Fruit fly (Drosophila melanogaster) whole organism, embryonic: Measurements from ENCODE around the gene CG1635.

Experiments
- Abd-B ChIP-seq: fragments of 200-800 bp; sonication (Bioruptor generic); optimal IDR thresholded peaks from 2 replicates; lab custom pipeline; 2018; ENCODE audit warnings: missing biosample characterization, mild to moderate bottlenecking, missing genetic modification characterization, moderate library complexity
- Atf-2 ChIP-seq: fragments of 200-800 bp; sonication (Bioruptor generic); optimal IDR thresholded peaks from 2 replicates; lab custom pipeline; 2016; ENCODE audit warnings: missing biosample characterization, missing genetic modification characterization
- Atf6 ChIP-seq: fragments of 200-800 bp; sonication (Bioruptor generic); IDR thresholded peaks from 2 replicates; pipeline ENCODE4 v1.3.6; 2022; ENCODE audit warnings: missing biosample characterization, missing genetic modification characterization
- CG12391 ChIP-seq: fragments of 200-800 bp; sonication (Bioruptor generic); optimal IDR thresholded peaks from 3 replicates; lab custom pipeline; 2018; ENCODE audit warnings: missing biosample characterization, mild to moderate bottlenecking, missing genetic modification characterization, moderate library complexity
- CG13287 ChIP-seq: fragments of 200-800 bp; sonication (Bioruptor generic); IDR thresholded peaks from 2 replicates; pipeline ENCODE4 v1.3.6; 2022; ENCODE audit warnings: missing biosample characterization, missing genetic modification characterization; ENCODE audit not compliant: partially characterized antibody
- CG17186 ChIP-seq: fragments of 200-800 bp; sonication (Bioruptor generic); optimal IDR thresholded peaks from 3 replicates; lab custom pipeline; 2017; ENCODE audit warnings: missing biosample characterization, missing genetic modification reagents, missing genetic modification characterization
- CG18476 ChIP-seq: fragments of 200-800 bp; sonication (Bioruptor generic); optimal IDR thresholded peaks from 2 replicates; lab custom pipeline; 2016; ENCODE audit warnings: missing biosample characterization, mild to moderate bottlenecking, missing genetic modification characterization
- CG2129 ChIP-seq: fragments of 200-800 bp; sonication (Bioruptor generic); IDR thresholded peaks from 2 replicates; pipeline ENCODE4 v1.3.6; 2022; ENCODE audit warnings: missing biosample characterization, missing genetic modification characterization; ENCODE audit not compliant: partially characterized antibody
- CG32532 ChIP-seq: fragments of 200-800 bp; sonication (Bioruptor generic); IDR thresholded peaks from 2 replicates; pipeline ENCODE4 v1.3.6; 2022; ENCODE audit warnings: missing biosample characterization, missing genetic modification characterization
- CG33213 ChIP-seq: fragments of 200-800 bp; sonication (Bioruptor generic); optimal IDR thresholded peaks from 3 replicates; lab custom pipeline; 2016; ENCODE audit warnings: missing biosample characterization, missing genetic modification characterization
- CG3838 ChIP-seq: fragments of 200-800 bp; sonication (Bioruptor generic); optimal IDR thresholded peaks from 3 replicates; lab custom pipeline; 2016; ENCODE audit warnings: missing biosample characterization, missing genetic modification characterization
- CG42726 ChIP-seq: fragments of 200-800 bp; sonication (Bioruptor generic); IDR thresholded peaks from 2 replicates; pipeline ENCODE4 v1.3.6; 2022; ENCODE audit warnings: missing biosample characterization, missing genetic modification characterization; ENCODE audit not compliant: partially characterized antibody
- CG5180 ChIP-seq: fragments of 200-800 bp; sonication (Bioruptor generic); optimal IDR thresholded peaks from 3 replicates; lab custom pipeline; 2017; ENCODE audit warnings: missing biosample characterization, missing genetic modification characterization, mild to moderate bottlenecking, moderate library complexity, missing genetic modification reagents
- CG7786 ChIP-seq: fragments of 200-800 bp; sonication (Bioruptor generic); optimal IDR thresholded peaks from 2 replicates; lab custom pipeline; 2016; ENCODE audit warnings: missing biosample characterization, missing genetic modification characterization
- CG7963 ChIP-seq: fragments of 200-800 bp; sonication (Bioruptor generic); IDR thresholded peaks from 3 replicates; pipeline ENCODE4 v1.3.6; 2022; ENCODE audit warnings: missing biosample characterization, missing genetic modification characterization; ENCODE audit not compliant: partially characterized antibody
- CG7987 ChIP-seq: fragments of 200-800 bp; sonication (Bioruptor generic); optimal IDR thresholded peaks from 2 replicates; lab custom pipeline; 2018; ENCODE audit warnings: missing biosample characterization, mild to moderate bottlenecking, missing genetic modification characterization, moderate library complexity
- CG9727 ChIP-seq: fragments of 200-800 bp; sonication (Bioruptor generic); optimal IDR thresholded peaks from 3 replicates; lab custom pipeline; 2017; ENCODE audit warnings: missing biosample characterization, mild to moderate bottlenecking, missing genetic modification characterization
- CkIIα-i1 ChIP-seq: fragments of 200-800 bp; sonication (Bioruptor generic); IDR thresholded peaks from 2 replicates; pipeline ENCODE4 v1.3.6; 2022; ENCODE audit warnings: missing biosample characterization, missing genetic modification characterization
- Dad ChIP-seq: fragments of 200-800 bp; sonication (Bioruptor generic); optimal IDR thresholded peaks from 3 replicates; lab custom pipeline; 2016; ENCODE audit warnings: missing biosample characterization, missing genetic modification characterization
- Dp ChIP-seq: fragments of 200-800 bp; sonication (Bioruptor generic); optimal IDR thresholded peaks from 2 replicates; lab custom pipeline; 2018; ENCODE audit warnings: missing biosample characterization, mild to moderate bottlenecking, missing genetic modification characterization, moderate library complexity
- E2f1 ChIP-seq: fragments of 200-800 bp; sonication (Bioruptor generic); IDR thresholded peaks from 2 replicates; pipeline ENCODE4 v1.3.6; 2022; ENCODE audit warnings: missing biosample characterization, missing genetic modification characterization
- Gsc ChIP-seq: fragments of 200-800 bp; sonication (Bioruptor generic); IDR thresholded peaks from 2 replicates; pipeline ENCODE4 v1.3.6; 2022; ENCODE audit warnings: missing biosample characterization, missing genetic modification characterization
- Hand ChIP-seq: fragments of 200-800 bp; sonication (Bioruptor generic); optimal IDR thresholded peaks from 2 replicates; lab custom pipeline; 2017; ENCODE audit warnings: mild to moderate bottlenecking, missing biosample characterization, missing genetic modification reagents, missing genetic modification characterization
- Hey ChIP-seq: fragments of 200-800 bp; sonication (Bioruptor generic); optimal IDR thresholded peaks from 3 replicates; lab custom pipeline; 2018; ENCODE audit warnings: missing biosample characterization, mild to moderate bottlenecking, missing genetic modification characterization
- HmgD ChIP-seq: fragments of 200-800 bp; sonication (Bioruptor generic); optimal IDR thresholded peaks from 3 replicates; lab custom pipeline; 2016; ENCODE audit warnings: missing biosample characterization, missing genetic modification characterization
- Jarid2 ChIP-seq: fragments of 200-800 bp; sonication (Bioruptor generic); optimal IDR thresholded peaks from 3 replicates; lab custom pipeline; 2017; ENCODE audit warnings: mild to moderate bottlenecking, missing biosample characterization, missing genetic modification reagents, missing genetic modification characterization
- Meics ChIP-seq: fragments of 200-800 bp; sonication (Bioruptor generic); optimal IDR thresholded peaks from 2 replicates; lab custom pipeline; 2017; ENCODE audit warnings: missing biosample characterization, mild to moderate bottlenecking, missing genetic modification characterization
- NC2β ChIP-seq: fragments of 200-800 bp; sonication (Bioruptor generic); optimal IDR thresholded peaks from 2 replicates; lab custom pipeline; 2016; ENCODE audit warnings: missing biosample characterization, missing genetic modification characterization
- NfI ChIP-seq: fragments of 200-800 bp; sonication (Bioruptor generic); optimal IDR thresholded peaks from 3 replicates; lab custom pipeline; 2018; ENCODE audit warnings: missing biosample characterization, mild to moderate bottlenecking, missing genetic modification characterization, moderate library complexity
- Oli ChIP-seq: fragments of 200-800 bp; sonication (Bioruptor generic); optimal IDR thresholded peaks from 2 replicates; lab custom pipeline; 2018; ENCODE audit warnings: missing biosample characterization, mild to moderate bottlenecking, missing genetic modification characterization, moderate library complexity
- Pdp1 ChIP-seq, 2 experiments: fragments of 200-800 bp; sonication (Bioruptor generic); optimal IDR thresholded peaks; 3 replicates each; lab custom pipeline; 2016; ENCODE audit warnings: missing biosample characterization in 2 of 2, missing genetic modification characterization in 2 of 2, mild to moderate bottlenecking in 1 of 2, moderate library complexity in 1 of 2
- Ravus ChIP-seq: fragments of 200-800 bp; sonication (Bioruptor generic); IDR thresholded peaks from 2 replicates; pipeline ENCODE4 v1.3.6; 2022; ENCODE audit warnings: missing biosample characterization, missing genetic modification characterization
- Scr ChIP-seq: fragments of 200-800 bp; sonication (Bioruptor generic); IDR thresholded peaks from 2 replicates; pipeline ENCODE4 v1.3.6; 2022; ENCODE audit warnings: missing biosample characterization, missing genetic modification characterization; ENCODE audit not compliant: partially characterized antibody
- Sin3A ChIP-seq: fragments of >200 bp; optimal IDR thresholded peaks from 2 replicates; lab custom pipeline; 2018
- dpn ChIP-seq, 2 experiments: fragments of 200-800 bp; sonication (Bioruptor generic); optimal IDR thresholded peaks; 3 replicates each; lab custom pipeline; 2016; ENCODE audit warnings: missing biosample characterization in 2 of 2, missing genetic modification characterization in 2 of 2
- esg ChIP-seq: fragments of 200-800 bp; sonication (Bioruptor generic); conservative IDR thresholded peaks from 2 replicates; pipeline ENCODE4 v1.3.6; 2022; ENCODE audit warnings: missing biosample characterization, missing genetic modification characterization
- gcm ChIP-seq: fragments of 200-800 bp; sonication (Bioruptor generic); optimal IDR thresholded peaks from 2 replicates; lab custom pipeline; 2019; ENCODE audit warnings: missing biosample characterization, mild to moderate bottlenecking, missing genetic modification characterization, moderate library complexity
- gfzf ChIP-seq: fragments of 200-800 bp; sonication (Bioruptor generic); optimal IDR thresholded peaks from 2 replicates; lab custom pipeline; 2016; ENCODE audit warnings: missing biosample characterization, mild to moderate bottlenecking, missing genetic modification characterization, moderate library complexity
- grau ChIP-seq: fragments of 200-800 bp; optimal IDR thresholded peaks from 3 replicates; lab custom pipeline; 2019; ENCODE audit warnings: missing biosample characterization, mild to moderate bottlenecking, missing genetic modification characterization, moderate library complexity
- grn ChIP-seq: fragments of 200-800 bp; sonication (Bioruptor generic); optimal IDR thresholded peaks from 3 replicates; lab custom pipeline; 2017; ENCODE audit warnings: missing biosample characterization, missing genetic modification characterization
- ind ChIP-seq: fragments of 200-800 bp; sonication (Bioruptor generic); optimal IDR thresholded peaks from 3 replicates; lab custom pipeline; 2016; ENCODE audit warnings: missing biosample characterization, missing genetic modification characterization
- luna ChIP-seq: fragments of 200-800 bp; sonication (Bioruptor generic); optimal IDR thresholded peaks from 2 replicates; lab custom pipeline; 2016; ENCODE audit warnings: missing biosample characterization, missing genetic modification characterization
- nau ChIP-seq: fragments of 200-800 bp; sonication (Bioruptor generic); optimal IDR thresholded peaks from 3 replicates; lab custom pipeline; 2017; ENCODE audit warnings: missing biosample characterization, mild to moderate bottlenecking, missing genetic modification characterization, missing genetic modification reagents
- nmo ChIP-seq: fragments of 200-800 bp; sonication (Bioruptor generic); optimal IDR thresholded peaks from 2 replicates; lab custom pipeline; 2018; ENCODE audit warnings: missing biosample characterization, mild to moderate bottlenecking, missing genetic modification characterization, moderate library complexity
- row ChIP-seq: fragments of 200-800 bp; sonication (Bioruptor generic); IDR thresholded peaks from 3 replicates; pipeline ENCODE4 v1.3.6; 2022; ENCODE audit warnings: missing biosample characterization, missing genetic modification characterization
- sens ChIP-seq: fragments of 200-800 bp; sonication (Bioruptor generic); peaks from one replicate; lab custom pipeline; 2016; ENCODE audit warnings: missing biosample characterization, missing genetic modification characterization
- tap ChIP-seq: fragments of 200-800 bp; optimal IDR thresholded peaks from 3 replicates; lab custom pipeline; 2019; ENCODE audit warnings: missing biosample characterization, mild to moderate bottlenecking, missing genetic modification characterization, moderate library complexity
- tll ChIP-seq, 2 experiments: fragments of 200-800 bp in 1 of 2; fragments of >200 bp in 1 of 2; sonication (Bioruptor generic) in 1 of 2; optimal IDR thresholded peaks; 2 replicates each; lab custom pipeline; 2017 to 2019; ENCODE audit warnings: missing biosample characterization in 2 of 2, missing genetic modification characterization in 2 of 2, mild to moderate bottlenecking in 1 of 2, moderate library complexity in 1 of 2
- twi ChIP-seq: fragments of 200-800 bp; optimal IDR thresholded peaks from 2 replicates; lab custom pipeline; 2019; ENCODE audit warnings: missing biosample characterization, mild to moderate bottlenecking, missing genetic modification characterization, moderate library complexity
- vnd ChIP-seq: fragments of 200-800 bp; sonication (Bioruptor generic); IDR thresholded peaks from 3 replicates; pipeline ENCODE4 v1.3.6; 2022; ENCODE audit warnings: missing biosample characterization, missing genetic modification characterization; ENCODE audit not compliant: partially characterized antibody

Gene CG1635

DNA sequence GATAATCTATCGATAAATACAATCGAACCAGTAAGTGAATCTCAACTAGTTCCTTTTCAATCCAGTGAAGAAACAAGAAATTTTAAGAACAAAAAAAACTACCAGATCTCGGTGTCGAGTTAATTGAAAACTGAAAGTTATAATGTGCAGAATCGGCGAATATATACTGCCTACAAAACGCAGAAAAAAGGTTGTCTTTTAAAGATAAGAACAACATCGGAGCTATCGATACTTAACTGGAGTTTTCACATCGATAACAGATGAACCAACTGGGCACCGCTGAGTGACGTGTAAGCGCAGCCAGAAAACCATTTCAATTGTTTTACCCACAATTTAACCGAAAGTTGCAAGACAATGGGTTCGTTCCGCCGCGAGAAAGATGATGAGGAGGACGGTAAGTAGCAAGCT lies 16.6 kb upstream of the CG1635 start, which contains the start of gene gammaCOP (continued):
- TF ChIP-seq Hand (GFP tag; lab: Kevin White, UChicago) = no peak
- TF ChIP-seq CG18476 (GFP tag; lab: Kevin White, UChicago) = no peak
- TF ChIP-seq nmo (GFP tag; lab: Kevin White, UChicago) = peak; percentile 53
- no peak for TF ChIP-seq Hey (tag; lab: Kevin White, UChicago)
- peak; percentile 69; the same call in 1 of the 3 replicates for TF ChIP-seq CG7963 (GFP tag; lab: Robert Waterston, UW)
- peak; percentile 98 for TF ChIP-seq CG13287
- peak; percentile 87 for TF ChIP-seq Dp
- no peak for TF ChIP-seq Abd-B (GFP tag; lab: Kevin White, UChicago)
- peak; percentile 17 for TF ChIP-seq HmgD (GFP tag; lab: Kevin White, UChicago)
- peak; percentile 28 for TF ChIP-seq gfzf (GFP tag; lab: Kevin White, UChicago)
- TF ChIP-seq Sin3A (lab: Kevin White, UChicago) = peak; percentile 37
- TF ChIP-seq E2f1 = no peak
- no peak for TF ChIP-seq CG7987 (GFP tag; lab: Kevin White, UChicago)
- no peak for TF ChIP-seq esg (GFP tag; lab: Robert Waterston, UW)
- TF ChIP-seq vnd (GFP tag; lab: Robert Waterston, UW) = peak; percentile 89
- TF ChIP-seq gcm (GFP tag; lab: Kevin White, UChicago) = peak; percentile 15
- no peak for TF ChIP-seq NC2β (GFP tag; lab: Kevin White, UChicago)
- TF ChIP-seq tap (tag; lab: Kevin White, UChicago) = no peak
- TF ChIP-seq Atf6 (GFP tag; lab: Robert Waterston, UW) = no peak
- TF ChIP-seq row = peak; percentile 52
- peak in 1 of 2 experiments; percentile 9 for TF ChIP-seq dpn (GFP tag; optimal IDR thresholded peaks at IDR 0.05; lab: Kevin White, UChicago)
- TF ChIP-seq NfI = no peak
- TF ChIP-seq Gsc (GFP tag; lab: Robert Waterston, UW) = no peak
- no peak for TF ChIP-seq tll (GFP tag; optimal IDR thresholded peaks at IDR 0.05; lab: Kevin White, UChicago)
- TF ChIP-seq Meics (GFP tag; lab: Kevin White, UChicago) = no peak
- peak; percentile 77 for TF ChIP-seq CG2129
- TF ChIP-seq twi (tag; lab: Kevin White, UChicago) = no peak
- TF ChIP-seq luna (GFP tag; lab: Kevin White, UChicago) = no peak
- no peak for TF ChIP-seq Dad
- TF ChIP-seq sens (GFP tag; lab: Kevin White, UChicago) = peak; percentile 53
- peak; percentile 2 for TF ChIP-seq grau (tag; lab: Kevin White, UChicago)
- no peak for TF ChIP-seq CG3838
- peak; percentile 16 for TF ChIP-seq CG12391 (tag; lab: Kevin White, UChicago)
- peak; percentile 1 for TF ChIP-seq CG33213
- TF ChIP-seq CG42726 (GFP tag; lab: Robert Waterston, UW) = peak; percentile 34; the same call in 1 of the 2 replicates
- TF ChIP-seq nau (GFP tag; lab: Kevin White, UChicago) = no peak
- TF ChIP-seq grn (GFP tag; lab: Kevin White, UChicago) = peak; percentile 75
- TF ChIP-seq ind (GFP tag; lab: Kevin White, UChicago) = no peak
- TF ChIP-seq Pdp1 (GFP tag; optimal IDR thresholded peaks at IDR 0.05; lab: Kevin White, UChicago) = peak in 1 of 2 experiments; percentile 40
- no peak for TF ChIP-seq CG17186 (GFP tag; lab: Kevin White, UChicago)
- TF ChIP-seq CkIIα-i1 (GFP tag; lab: Robert Waterston, UW) = no peak
- peak; percentile 94 for TF ChIP-seq Scr
- peak; percentile 9 for TF ChIP-seq CG9727 (GFP tag; lab: Kevin White, UChicago)
- no peak for TF ChIP-seq CG5180 (GFP tag; lab: Kevin White, UChicago)
- TF ChIP-seq CG32532 (GFP tag; lab: Robert Waterston, UW) = no peak
- TF ChIP-seq Ravus (GFP tag; lab: Robert Waterston, UW) = no peak
- no peak for TF ChIP-seq CG7786
- TF ChIP-seq Jarid2 (GFP tag; lab: Kevin White, UChicago) = no peak
- TF ChIP-seq Oli = no peak
- no peak for TF ChIP-seq Atf-2
